Fruit fly (Drosophila melanogaster): ENCODE data around the gene CG43449.

Gene CG43449

dm6 chr3R:11088120-11088519 lies at the start of gene CG43449:
Gene CG43449 (plus strand): TSS chr3R:11088420.
- TF ChIP-seq CG34406 (GFP tag; optimal IDR thresholded peaks at IDR 0.05) = no peak
- TF ChIP-seq cyc (GFP tag; optimal IDR thresholded peaks at IDR 0.05) = no peak
- TF ChIP-seq Eip78C (GFP tag) = no peak
- no peak for TF ChIP-seq CG6276 (GFP tag; optimal IDR thresholded peaks at IDR 0.05)
- no peak for TF ChIP-seq CG7368 (GFP tag; optimal IDR thresholded peaks at IDR 0.05)
- no peak for TF ChIP-seq fd85E (GFP tag; optimal IDR thresholded peaks at IDR 0.05)
- TF ChIP-seq spab (GFP tag; optimal IDR thresholded peaks at IDR 0.05) = no peak
- no peak for TF ChIP-seq lz (GFP tag; optimal IDR thresholded peaks at IDR 0.05)
- TF ChIP-seq Smox (GFP tag; optimal IDR thresholded peaks at IDR 0.05) = no peak
- no peak for TF ChIP-seq CG6163 (GFP tag; IDR thresholded peaks at IDR 0.05)
- TF ChIP-seq Hr4 (GFP tag; optimal IDR thresholded peaks at IDR 0.05) = no peak
- TF ChIP-seq Blimp-1 (GFP tag; optimal IDR thresholded peaks at IDR 0.05) = no peak
- TF ChIP-seq OdsH (GFP tag; optimal IDR thresholded peaks at IDR 0.05) = no peak
- TF ChIP-seq Gug (GFP tag; IDR thresholded peaks at IDR 0.05) = no peak
- no peak for TF ChIP-seq CG4318 (GFP tag; optimal IDR thresholded peaks at IDR 0.05)
- TF ChIP-seq ss (GFP tag; optimal IDR thresholded peaks at IDR 0.05) = no peak
- TF ChIP-seq salr (GFP tag; optimal IDR thresholded peaks at IDR 0.05) = no peak
- no peak for TF ChIP-seq Eip93F (GFP tag; optimal IDR thresholded peaks at IDR 0.05)
- TF ChIP-seq CG11762 (GFP tag; optimal IDR thresholded peaks at IDR 0.05; ENCODE audit: insufficient read depth) = no peak

DNA sequence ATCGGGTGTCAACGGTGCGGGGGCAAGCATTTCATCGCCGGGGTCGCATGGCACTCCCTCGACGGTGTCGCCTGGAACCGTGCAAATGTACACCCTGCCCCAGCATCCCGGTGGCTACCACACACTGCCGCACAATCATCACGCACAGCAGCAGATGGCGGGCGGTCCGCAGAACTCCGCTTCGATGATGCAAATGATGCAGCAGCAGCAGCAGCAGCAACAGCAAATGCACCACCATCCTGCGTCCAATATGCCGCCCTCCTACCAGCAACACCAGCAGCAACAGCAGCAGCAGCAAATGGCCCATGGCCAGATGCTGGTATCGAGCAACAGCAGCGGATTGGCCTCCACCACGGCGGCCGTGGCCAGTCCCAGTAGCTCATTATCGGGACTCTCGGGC lies 40.5 kb upstream of the CG43449 start:
- no peak for TF ChIP-seq lz (GFP tag; optimal IDR thresholded peaks at IDR 0.05)
- no peak for TF ChIP-seq CG16779 (tag; optimal IDR thresholded peaks at IDR 0.05)
- TF ChIP-seq cyc (GFP tag; optimal IDR thresholded peaks at IDR 0.05) = no peak
- TF ChIP-seq CG11902 (GFP tag; optimal IDR thresholded peaks at IDR 0.05) = no peak
- TF ChIP-seq Sox15 (GFP tag; optimal IDR thresholded peaks at IDR 0.05) = no peak
- no peak for TF ChIP-seq Blimp-1 (GFP tag; optimal IDR thresholded peaks at IDR 0.05)
- TF ChIP-seq CG15336 (GFP tag; IDR thresholded peaks at IDR 0.05) = no peak
- TF ChIP-seq pdm3 (GFP tag; optimal IDR thresholded peaks at IDR 0.05) = no peak
- no peak for TF ChIP-seq CG6792 (GFP tag; optimal IDR thresholded peaks at IDR 0.05)

DNA sequence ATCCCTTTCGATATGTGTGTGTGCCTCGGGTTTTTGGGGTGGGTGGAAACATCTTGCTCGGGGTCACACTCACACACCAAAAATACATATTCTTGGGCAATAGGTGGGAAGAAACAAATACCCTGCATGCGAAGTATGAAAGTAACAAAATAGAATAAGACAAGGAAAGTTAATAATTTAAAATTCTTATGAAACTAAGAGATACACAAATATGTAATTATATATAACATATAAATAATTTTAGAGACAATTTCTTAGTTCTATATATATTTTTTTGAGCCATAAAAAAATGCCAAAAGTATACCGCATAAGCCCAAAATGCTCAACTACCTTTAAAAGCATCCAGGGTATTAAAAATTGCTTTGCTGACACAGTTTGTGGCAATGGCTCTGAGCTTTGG lies 6.5 kb upstream of the CG43449 start:
- TF ChIP-seq svp (GFP tag) (peak; percentile 49), CG4318 (GFP tag; optimal IDR thresholded peaks at IDR 0.05) (no peak)

- TF ChIP-seq CG3919 (GFP tag; optimal IDR thresholded peaks at IDR 0.05) (no peak), acj6 (GFP tag; optimal IDR thresholded peaks at IDR 0.05) (no peak), ss (GFP tag; optimal IDR thresholded peaks at IDR 0.05) (no peak), CG6163 (GFP tag; IDR thresholded peaks at IDR 0.05) (no peak), Hr39 (GFP tag; optimal IDR thresholded peaks at IDR 0.05) (no peak)
These were observed 27.4 kb downstream of the CG43449 start, which contains the start of gene SdhCL for dm6 chr3R:11115606-11116005. Gene SdhCL (minus strand): TSS chr3R:11115706.

DNA sequence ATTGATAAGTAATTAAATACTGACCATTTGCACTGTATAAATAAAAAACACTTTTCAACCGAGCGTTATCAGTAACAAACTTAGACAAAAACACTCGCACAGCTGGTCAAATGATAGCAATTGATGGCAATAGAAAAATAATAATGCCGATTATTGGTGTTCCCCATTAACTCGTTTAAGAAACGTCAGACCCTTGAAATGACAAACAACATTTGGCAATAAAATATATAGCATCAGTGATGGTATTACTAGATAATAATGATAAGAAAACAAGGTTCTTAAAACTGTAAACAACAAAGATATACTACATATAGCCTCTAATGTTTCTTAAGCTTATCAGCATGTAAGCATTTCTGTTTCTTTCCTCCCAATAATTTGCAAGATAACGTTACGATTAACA lies 38.2 kb downstream of the CG43449 start:
- no peak for TF ChIP-seq CG6163 (GFP tag; IDR thresholded peaks at IDR 0.05)
- no peak for TF ChIP-seq CG31627 (GFP tag; optimal IDR thresholded peaks at IDR 0.05)
- no peak for TF ChIP-seq Sox102F (GFP tag; optimal IDR thresholded peaks at IDR 0.05)
- TF ChIP-seq Gug (GFP tag; IDR thresholded peaks at IDR 0.05) = no peak
- no peak for TF ChIP-seq Hr4 (GFP tag; optimal IDR thresholded peaks at IDR 0.05)
- TF ChIP-seq CG8632 (GFP tag; optimal IDR thresholded peaks at IDR 0.05) = no peak

- TF ChIP-seq dsx (GFP tag; optimal IDR thresholded peaks at IDR 0.05; ENCODE audit: poor library complexity, severe bottlenecking) (no peak), Lpt (GFP tag; optimal IDR thresholded peaks at IDR 0.05) (no peak), svp (GFP tag) (peak; percentile 33)
These were observed 40.0 kb downstream of the CG43449 start, which contains the start of gene Ugt35C1 for dm6 chr3R:11128116-11128626. Gene Ugt35C1 (minus strand): TSS chr3R:11128328.
